Worm (Caenorhabditis elegans) whole organism, midembryonic: Measurements from ENCODE around the gene mrps-34.
A peak's percentile ranks its signal among the peaks of the same experiment; 100 is the strongest.

Source experiments
- T22C8.4 ChIP-seq: fragments of 200-800 bp; sonication (Bioruptor generic); IDR thresholded peaks from 2 replicates; pipeline ENCODE4 v1.3.6; 2022; ENCODE audit warnings: missing genetic modification characterization, missing compliant biosample characterization
- cog-1 ChIP-seq: sonication (generic microtip); optimal IDR thresholded peaks from 2 replicates; lab custom pipeline; 2016; ENCODE audit warnings: missing genetic modification characterization, missing compliant biosample characterization
- flt-1 ChIP-seq: fragments of 200-800 bp; sonication (Bioruptor generic); IDR thresholded peaks from 2 replicates; pipeline ENCODE4 v1.3.6; 2022; ENCODE audit warnings: missing genetic modification characterization, missing compliant biosample characterization
- klf-2 ChIP-seq: fragments of 200-800 bp; sonication (Bioruptor generic); conservative IDR thresholded peaks from 2 replicates; pipeline ENCODE4 v1.3.6; 2022; ENCODE audit warnings: missing genetic modification reagents, missing genetic modification characterization, missing compliant biosample characterization
- med-1 ChIP-seq: sonication (generic microtip); optimal IDR thresholded peaks from 2 replicates; lab custom pipeline; 2017; ENCODE audit warnings: missing genetic modification characterization, mild to moderate bottlenecking, missing compliant biosample characterization, antibody characterized with exemption, missing genetic modification reagents; ENCODE audit not compliant: insufficient read depth
- ref-1 ChIP-seq: fragments of 200-800 bp; sonication (Bioruptor generic); conservative IDR thresholded peaks from 2 replicates; pipeline ENCODE4 v1.3.6; 2022; ENCODE audit warnings: missing genetic modification reagents, missing genetic modification characterization, missing compliant biosample characterization
- tab-1 ChIP-seq: fragments of 200-800 bp; sonication (Bioruptor generic); IDR thresholded peaks from 2 replicates; pipeline ENCODE4 v1.3.6; 2022; ENCODE audit warnings: missing genetic modification characterization, missing compliant biosample characterization
- ztf-23 ChIP-seq: fragments of 200-800 bp; sonication (Bioruptor generic); IDR thresholded peaks from 2 replicates; pipeline ENCODE4 v1.3.6; 2022; ENCODE audit warnings: missing genetic modification reagents, missing genetic modification characterization, missing compliant biosample characterization
- ztf-29 ChIP-seq: fragments of 200-800 bp; sonication (Bioruptor generic); IDR thresholded peaks from 2 replicates; pipeline ENCODE4 v1.3.6; 2022; ENCODE audit warnings: missing genetic modification reagents, missing genetic modification characterization, missing compliant biosample characterization

The mrps-34 gene

DNA sequence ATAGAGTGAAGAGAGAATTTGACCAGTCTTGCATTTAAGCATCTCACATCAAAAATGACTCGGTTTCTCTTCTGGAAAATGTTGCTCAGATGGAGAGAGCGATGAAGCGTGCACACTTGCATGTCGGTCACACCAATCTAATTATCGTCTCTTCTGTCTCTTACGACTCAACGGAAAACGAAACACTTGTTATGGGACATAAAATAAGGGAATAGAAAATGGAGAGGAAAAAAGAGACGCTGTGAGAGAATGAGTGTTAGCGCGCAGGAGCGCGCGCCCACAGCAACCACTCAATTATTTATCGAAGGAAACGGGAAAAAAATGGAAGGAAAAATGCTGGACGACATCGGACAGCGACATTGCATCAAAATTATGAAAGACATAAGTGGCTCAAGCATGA lies 36.5 kb downstream of the mrps-34 start:
- no peak for TF ChIP-seq tab-1 (GFP tag; lab: Robert Waterston, UW)
- no peak for TF ChIP-seq med-1 (GFP tag; lab: Kevin White, UChicago)
- no peak for TF ChIP-seq ztf-23 (GFP tag; lab: Robert Waterston, UW)
- no peak for TF ChIP-seq ref-1 (GFP tag; lab: Robert Waterston, UW)
- no peak for TF ChIP-seq cog-1 (tag; lab: Kevin White, UChicago)
- no peak for TF ChIP-seq T22C8.4 (GFP tag; lab: Robert Waterston, UW)
- TF ChIP-seq flt-1 (GFP tag; lab: Robert Waterston, UW) = no peak
- no peak for TF ChIP-seq ztf-29
- no peak for TF ChIP-seq klf-2 (GFP tag; lab: Robert Waterston, UW)

DNA sequence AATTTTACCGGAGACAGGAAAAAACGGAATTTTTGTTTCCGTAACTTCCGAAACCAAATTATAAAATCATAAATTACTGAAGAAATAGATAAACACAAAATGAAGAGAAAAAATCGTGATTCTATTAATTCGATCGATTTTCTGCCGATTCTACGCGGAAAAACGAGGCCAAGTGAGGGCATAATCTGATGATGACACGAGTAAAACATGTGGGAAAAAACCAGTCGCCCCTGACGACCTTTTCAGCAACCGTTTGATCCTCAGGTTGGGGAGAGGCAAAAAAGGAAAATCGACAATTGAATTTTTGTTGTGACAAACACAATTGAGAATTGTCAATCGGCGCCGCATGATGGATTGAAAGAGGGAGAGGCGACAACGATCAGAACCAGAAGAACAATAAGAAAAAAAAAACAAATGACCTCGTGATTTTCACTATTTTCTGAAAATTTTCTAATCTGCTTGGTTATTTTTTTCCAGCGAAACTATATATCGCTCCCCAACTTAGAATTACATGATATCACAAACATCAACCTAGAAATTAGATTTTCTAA lies 37.2 kb downstream of the mrps-34 start:
- TF ChIP-seq ztf-29 = no peak
- TF ChIP-seq ref-1 (GFP tag; lab: Robert Waterston, UW) = no peak
- no peak for TF ChIP-seq tab-1 (GFP tag; lab: Robert Waterston, UW)
- TF ChIP-seq cog-1 (tag; lab: Kevin White, UChicago) = no peak
- no peak for TF ChIP-seq ztf-23 (GFP tag; lab: Robert Waterston, UW)
- TF ChIP-seq med-1 (GFP tag; lab: Kevin White, UChicago) = no peak
- no peak for TF ChIP-seq flt-1 (GFP tag; lab: Robert Waterston, UW)
- TF ChIP-seq T22C8.4 (GFP tag; lab: Robert Waterston, UW) = no peak
- TF ChIP-seq klf-2 (GFP tag; lab: Robert Waterston, UW) = no peak

DNA sequence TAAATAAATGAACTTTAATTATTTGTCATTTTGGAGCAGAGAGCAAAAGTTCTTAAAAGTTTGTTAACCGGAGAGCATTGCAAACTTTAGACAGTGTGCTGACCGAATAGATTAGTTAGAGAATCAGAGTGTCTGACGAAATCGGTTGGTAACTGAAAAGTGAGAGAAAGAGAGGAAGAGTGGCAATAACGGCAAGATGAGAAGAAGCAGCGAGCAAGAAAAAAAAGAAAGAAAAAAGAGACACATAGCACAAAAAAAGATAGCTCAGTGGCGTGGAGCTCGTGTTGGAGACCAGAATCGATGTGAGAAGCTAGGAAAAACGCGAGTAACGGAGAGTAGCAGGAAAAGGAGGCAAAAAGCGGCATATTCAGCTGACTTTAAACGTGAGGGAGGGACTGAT lies 37.9 kb downstream of the mrps-34 start:
- TF ChIP-seq ztf-23 (GFP tag; lab: Robert Waterston, UW) (no peak), ztf-29 (no peak)

DNA sequence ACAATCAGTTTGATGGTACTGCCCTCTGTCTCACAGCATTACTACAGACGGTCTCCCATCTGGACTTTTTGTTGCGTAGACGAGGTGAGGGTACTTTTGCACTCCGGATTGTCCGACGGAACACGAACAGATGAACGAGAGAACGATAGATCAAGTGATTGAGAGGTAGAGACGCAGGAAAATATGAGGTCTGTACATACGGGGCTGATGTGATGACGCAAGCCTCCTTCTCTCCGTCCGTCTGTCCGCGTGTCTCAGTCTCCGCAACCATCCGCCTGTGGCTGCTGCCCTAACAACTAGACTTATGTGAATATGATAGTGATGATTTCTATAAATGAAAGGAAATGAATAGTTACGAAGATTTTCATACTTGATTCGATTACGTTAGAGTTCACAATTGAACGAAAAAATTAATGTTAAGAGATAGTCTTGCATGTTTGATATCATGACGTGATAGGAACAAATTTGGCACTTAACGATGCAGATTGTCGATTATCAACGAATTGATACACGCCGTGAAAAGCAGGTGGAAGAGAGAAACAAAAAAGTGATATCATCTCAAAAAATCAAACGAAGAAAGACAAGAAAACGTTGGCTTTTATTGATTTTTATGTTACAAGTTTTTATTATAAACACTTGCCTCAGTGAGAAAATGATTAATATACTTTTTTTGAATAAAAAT lies 39.6 kb downstream of the mrps-34 start:
- TF ChIP-seq ztf-29 = peak; percentile 20; the same call in 1 of the 2 replicates
- TF ChIP-seq cog-1 (tag; lab: Kevin White, UChicago) = peak; percentile 28
- TF ChIP-seq flt-1 (GFP tag; lab: Robert Waterston, UW) = peak; percentile 60
- TF ChIP-seq T22C8.4 (GFP tag; lab: Robert Waterston, UW) = no peak

DNA sequence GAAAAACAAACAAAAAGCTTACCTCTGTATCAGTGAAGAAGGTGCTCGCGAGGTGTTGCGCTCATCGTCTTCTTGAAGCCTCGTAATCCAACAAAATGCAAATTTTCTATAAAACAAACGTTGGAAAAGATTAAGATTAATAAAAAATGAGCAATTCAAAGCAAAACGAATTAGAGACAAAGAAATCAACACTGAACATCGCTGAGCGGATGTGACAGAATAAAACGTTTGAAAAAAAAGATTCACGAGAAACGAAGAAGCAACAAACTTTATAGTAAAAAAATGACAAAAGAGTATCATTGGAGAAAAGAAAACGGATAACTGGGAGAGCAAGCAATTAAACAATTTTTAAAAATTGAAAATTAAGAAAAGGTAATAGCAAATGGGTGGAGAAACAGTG lies 43.3 kb downstream of the mrps-34 start, which contains the start of the genes C07G2.5 and atf-7:
Gene C07G2.5, minus strand, starts transcription at position 101 of the 400 bp plus-strand sequence.
Gene atf-7, minus strand, starts transcription at position 108 of the 400 bp plus-strand sequence.
- TF ChIP-seq tab-1 (GFP tag; lab: Robert Waterston, UW) (no peak), cog-1 (tag; lab: Kevin White, UChicago) (no peak), flt-1 (GFP tag; lab: Robert Waterston, UW) (no peak), ztf-23 (GFP tag; lab: Robert Waterston, UW) (no peak), ref-1 (GFP tag; lab: Robert Waterston, UW) (no peak), ztf-29 (no peak), T22C8.4 (GFP tag; lab: Robert Waterston, UW) (no peak), klf-2 (GFP tag; lab: Robert Waterston, UW) (no peak), med-1 (GFP tag; lab: Kevin White, UChicago) (no peak)

DNA sequence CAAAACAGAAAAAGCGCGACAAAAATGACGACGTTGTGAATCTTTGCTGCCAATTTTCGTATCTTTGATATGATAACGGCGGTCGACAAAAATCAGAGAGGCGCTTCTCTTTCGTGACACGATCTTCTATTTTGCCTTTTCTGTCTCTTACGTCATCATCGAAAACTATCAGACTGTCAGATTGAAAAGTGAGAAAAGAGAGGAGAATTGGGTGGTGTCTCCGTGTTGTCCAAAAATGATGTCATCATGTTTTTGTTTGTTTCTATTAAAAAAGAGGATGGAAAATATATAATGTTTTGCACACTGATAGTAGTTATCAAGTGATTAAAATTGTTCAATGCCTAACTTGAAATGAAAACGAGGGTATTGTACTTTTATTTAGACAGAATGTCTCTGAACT lies 46.2 kb downstream of the mrps-34 start:
- TF ChIP-seq flt-1 (GFP tag; lab: Robert Waterston, UW) (no peak), med-1 (GFP tag; lab: Kevin White, UChicago) (no peak)

DNA sequence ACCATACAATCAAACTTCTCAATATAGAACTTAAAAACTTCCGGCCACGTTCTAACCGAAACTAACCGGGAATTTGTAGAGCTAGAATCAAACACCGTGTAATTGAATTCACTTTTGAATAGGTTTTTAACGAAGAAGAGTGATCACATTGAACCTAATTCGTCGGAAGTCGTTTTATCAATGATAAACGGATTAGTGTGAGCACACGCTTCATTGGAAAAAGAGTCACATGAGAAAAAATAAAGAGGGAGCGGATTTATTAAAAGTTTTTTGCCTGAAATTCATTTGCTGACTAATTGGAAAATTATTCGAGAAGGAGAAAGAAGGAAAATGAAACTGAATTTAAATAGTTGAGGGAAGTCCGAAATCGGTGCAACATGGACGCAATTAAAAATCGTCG lies 46.6 kb downstream of the mrps-34 start:
- TF ChIP-seq med-1 (GFP tag; lab: Kevin White, UChicago) = no peak

DNA sequence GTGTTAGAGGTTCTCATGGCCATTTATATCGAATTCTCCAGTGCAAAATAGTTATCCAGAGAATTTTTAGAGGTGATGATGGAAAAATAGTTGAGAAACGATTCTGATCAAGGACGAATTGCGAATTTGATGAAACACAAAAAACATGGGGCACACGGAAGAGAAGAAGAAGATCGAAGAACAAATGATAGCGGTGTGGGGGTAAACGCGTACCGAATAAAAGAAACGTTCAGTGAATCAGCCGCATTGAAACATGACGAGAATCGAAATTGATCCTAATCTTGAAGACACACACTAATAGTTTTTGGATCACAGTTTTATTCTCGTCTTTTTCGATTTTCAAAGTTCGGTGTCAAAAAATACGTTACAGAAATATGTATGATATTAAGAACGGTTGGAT lies 47.0 kb downstream of the mrps-34 start:
- TF ChIP-seq med-1 (GFP tag; lab: Kevin White, UChicago) (no peak), ztf-29 (no peak), flt-1 (GFP tag; lab: Robert Waterston, UW) (no peak), ref-1 (GFP tag; lab: Robert Waterston, UW) (no peak), T22C8.4 (GFP tag; lab: Robert Waterston, UW) (no peak), klf-2 (GFP tag; lab: Robert Waterston, UW) (no peak), ztf-23 (GFP tag; lab: Robert Waterston, UW) (no peak), tab-1 (GFP tag; lab: Robert Waterston, UW) (no peak)

DNA sequence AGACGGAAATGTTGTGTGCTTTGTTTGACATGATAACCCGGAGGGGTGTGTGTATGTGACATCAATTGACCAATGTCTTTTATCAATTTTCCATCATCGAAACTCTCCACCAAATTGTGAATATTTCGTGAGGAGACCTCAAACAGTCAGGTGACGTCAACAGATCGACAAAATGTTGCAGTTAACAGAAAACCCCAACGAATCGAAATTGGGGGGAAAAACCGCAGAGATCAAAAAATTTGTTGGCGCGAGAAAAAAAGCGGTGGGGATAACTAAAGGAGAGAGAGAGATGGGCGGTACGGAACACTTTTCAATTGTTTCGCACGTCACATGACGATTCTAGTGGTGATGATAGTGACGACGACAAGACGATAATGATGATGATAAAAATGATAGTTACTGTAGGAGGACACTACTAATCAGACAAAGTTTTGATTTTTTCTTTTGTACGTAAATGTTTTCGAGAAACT lies 47.7 kb downstream of the mrps-34 start:
- TF ChIP-seq ref-1 (GFP tag; lab: Robert Waterston, UW) = no peak

DNA sequence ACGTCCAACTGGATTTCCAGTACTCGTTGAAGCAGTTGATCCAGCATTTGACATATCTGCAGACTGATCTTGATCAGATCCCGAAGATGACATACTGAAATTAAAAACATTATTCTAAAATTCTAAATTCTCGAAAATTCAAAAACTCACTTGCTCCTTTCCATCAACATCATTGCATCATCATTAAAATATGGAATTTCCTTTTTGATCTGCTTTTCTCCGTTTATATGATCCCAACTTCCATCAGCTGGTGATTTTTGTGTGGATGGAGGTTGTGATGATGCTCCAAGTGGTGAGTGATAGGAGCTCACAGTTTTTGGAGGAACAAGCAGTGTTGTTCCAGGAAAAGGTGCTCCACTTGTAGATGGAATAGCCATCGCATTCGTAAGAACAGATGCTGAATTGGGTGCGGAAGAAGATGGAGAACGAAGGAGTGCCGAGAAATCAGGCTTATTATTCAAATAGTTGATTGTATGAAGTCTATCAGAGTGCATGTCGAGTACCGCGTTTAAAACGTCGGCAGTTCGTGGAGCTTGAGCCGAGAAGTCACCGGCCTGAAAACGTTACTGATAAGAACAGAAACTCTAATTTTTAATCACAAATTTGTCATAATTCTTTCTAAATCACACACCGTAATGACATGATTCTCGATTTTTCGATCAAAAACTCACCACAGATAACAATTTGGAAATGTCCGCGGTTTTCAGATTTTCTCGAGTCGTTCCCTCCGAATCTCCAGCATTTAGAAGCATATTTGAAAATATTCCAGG lies 49.1 kb downstream of the mrps-34 start:
- TF ChIP-seq ztf-29 = no peak
- TF ChIP-seq med-1 (GFP tag; lab: Kevin White, UChicago) = no peak
- TF ChIP-seq tab-1 (GFP tag; lab: Robert Waterston, UW) = no peak
- TF ChIP-seq klf-2 (GFP tag; lab: Robert Waterston, UW) = no peak
- TF ChIP-seq cog-1 (tag; lab: Kevin White, UChicago) = no peak
- TF ChIP-seq T22C8.4 (GFP tag; lab: Robert Waterston, UW) = no peak
- no peak for TF ChIP-seq ref-1 (GFP tag; lab: Robert Waterston, UW)
- TF ChIP-seq flt-1 (GFP tag; lab: Robert Waterston, UW) = no peak
- no peak for TF ChIP-seq ztf-23 (GFP tag; lab: Robert Waterston, UW)
